Worm (Caenorhabditis elegans): ENCODE results near the gene gad-3.

- TF ChIP-seq fos-1 (tag; optimal IDR thresholded peaks at IDR 0.05) (no peak), xbp-1 (tag; optimal IDR thresholded peaks at IDR 0.05) (no peak), lir-3 (tag; optimal IDR thresholded peaks at IDR 0.05; ENCODE audit: poor library complexity) (no peak), egl-27 (tag; optimal IDR thresholded peaks at IDR 0.05) (no peak), sox-4 (tag; optimal IDR thresholded peaks at IDR 0.05) (no peak), ztf-11 (tag; optimal IDR thresholded peaks at IDR 0.05) (no peak), ces-1 (GFP tag; optimal IDR thresholded peaks at IDR 0.05) (no peak), fkh-10 (GFP tag; optimal IDR thresholded peaks at IDR 0.05) (no peak), vab-15 (tag; optimal IDR thresholded peaks at IDR 0.05) (no peak), jun-1 (tag; optimal IDR thresholded peaks at IDR 0.05) (no peak)
Measured at ce11 chrV:9141297-9141696, 31.5 kb downstream of the gad-3 start, which contains the start of gene pitr-3.

All from whole organism, L1 larva.